Fruit fly (Drosophila melanogaster) whole organism, embryonic: Measurements from ENCODE around the gene LManV.

Experiments used
- Awh ChIP-seq: fragments of 200-800 bp; sonication (Bioruptor generic); IDR thresholded peaks from 2 replicates; pipeline ENCODE4, ENCODE4 v1.3.6; 2022; ENCODE audit warnings: missing biosample characterization, missing genetic modification characterization
- CG10274 ChIP-seq: fragments of 200-800 bp; sonication (Bioruptor generic); optimal IDR thresholded peaks from 3 replicates; lab custom pipeline; 2017; ENCODE audit warnings: missing biosample characterization, mild to moderate bottlenecking, missing genetic modification characterization
- CG13424 ChIP-seq: fragments of 200-800 bp; sonication (Bioruptor generic); optimal IDR thresholded peaks from 2 replicates; lab custom pipeline; 2019; ENCODE audit warnings: missing biosample characterization, mild to moderate bottlenecking, missing genetic modification characterization, moderate library complexity
- CG13894 ChIP-seq: fragments of 200-800 bp; sonication (Bioruptor generic); optimal IDR thresholded peaks from 3 replicates; lab custom pipeline; 2018; ENCODE audit warnings: missing biosample characterization, mild to moderate bottlenecking, missing genetic modification characterization, moderate library complexity
- CG14050 ChIP-seq: fragments of 200-800 bp; sonication (Bioruptor generic); IDR thresholded peaks from 3 replicates; pipeline ENCODE4 v1.3.6; 2022; ENCODE audit warnings: missing biosample characterization, missing genetic modification characterization
- CG14667 ChIP-seq: fragments of 200-800 bp; sonication (Bioruptor generic); IDR thresholded peaks from 2 replicates; pipeline ENCODE4 v1.3.6; 2022; ENCODE audit warnings: missing biosample characterization, missing genetic modification characterization
- CG14710 ChIP-seq: fragments of 200-800 bp; sonication (Bioruptor generic); optimal IDR thresholded peaks from 3 replicates; lab custom pipeline; 2019; ENCODE audit warnings: missing biosample characterization, mild to moderate bottlenecking, missing genetic modification characterization, moderate library complexity
- CG15514 ChIP-seq: fragments of 200-800 bp; sonication (Bioruptor generic); optimal IDR thresholded peaks from 3 replicates; lab custom pipeline; 2017; ENCODE audit warnings: missing biosample characterization, missing genetic modification characterization, mild to moderate bottlenecking, moderate library complexity, missing genetic modification reagents
- CG15601 ChIP-seq: fragments of 200-800 bp; sonication (Bioruptor generic); optimal IDR thresholded peaks from 3 replicates; lab custom pipeline; 2019; ENCODE audit warnings: missing biosample characterization, mild to moderate bottlenecking, missing genetic modification characterization, moderate library complexity
- CG1792 ChIP-seq: fragments of 200-800 bp; sonication (Bioruptor generic); optimal IDR thresholded peaks from 2 replicates; lab custom pipeline; 2016; ENCODE audit warnings: missing biosample characterization, missing genetic modification characterization
- CG3407 ChIP-seq: fragments of 200-800 bp; sonication (Bioruptor generic); optimal IDR thresholded peaks from 2 replicates; lab custom pipeline; 2018; ENCODE audit warnings: missing biosample characterization, mild to moderate bottlenecking, missing genetic modification characterization
- CG42726 ChIP-seq: fragments of 200-800 bp; sonication (Bioruptor generic); IDR thresholded peaks from 2 replicates; pipeline ENCODE4 v1.3.6; 2022; ENCODE audit warnings: missing biosample characterization, missing genetic modification characterization; ENCODE audit not compliant: partially characterized antibody
- CG4328 ChIP-seq: fragments of 200-800 bp; sonication (Bioruptor generic); optimal IDR thresholded peaks from 3 replicates; lab custom pipeline; 2017; ENCODE audit warnings: missing biosample characterization, missing genetic modification reagents, missing genetic modification characterization
- CG6654 ChIP-seq: fragments of 200-800 bp; sonication (Bioruptor generic); optimal IDR thresholded peaks from 2 replicates; lab custom pipeline; 2017; ENCODE audit warnings: missing biosample characterization, mild to moderate bottlenecking, missing genetic modification characterization
- CG6854 ChIP-seq: fragments of 200-800 bp; sonication (Bioruptor generic); optimal IDR thresholded peaks from 3 replicates; lab custom pipeline; 2017; ENCODE audit warnings: missing biosample characterization, mild to moderate bottlenecking, missing genetic modification characterization
- CG7271 ChIP-seq: fragments of 200-800 bp; sonication (Bioruptor generic); optimal IDR thresholded peaks from 2 replicates; lab custom pipeline; 2018; ENCODE audit warnings: missing biosample characterization, mild to moderate bottlenecking, missing genetic modification characterization, moderate library complexity
- CG7839 ChIP-seq: fragments of 200-800 bp; sonication (Bioruptor generic); optimal IDR thresholded peaks from 3 replicates; lab custom pipeline; 2018; ENCODE audit warnings: missing biosample characterization, mild to moderate bottlenecking, missing genetic modification characterization, moderate library complexity
- CG8290 ChIP-seq, 3 experiments: fragments of 200-800 bp; sonication (Bioruptor generic); optimal IDR thresholded peaks; 2 replicates each; lab custom pipeline; 2016 to 2019; ENCODE audit warnings: missing biosample characterization in 3 of 3, missing genetic modification characterization in 3 of 3, mild to moderate bottlenecking in 2 of 3, moderate library complexity in 1 of 3
- CG9215 ChIP-seq: fragments of 200-800 bp; sonication (Bioruptor generic); IDR thresholded peaks from 2 replicates; pipeline ENCODE4 v1.3.6; 2022; ENCODE audit warnings: missing biosample characterization, missing genetic modification characterization
- CTCF ChIP-seq: fragments of 200-800 bp; sonication (Bioruptor generic); optimal IDR thresholded peaks from 2 replicates; lab custom pipeline; 2017; ENCODE audit warnings: missing biosample characterization, mild to moderate bottlenecking, missing genetic modification characterization, moderate library complexity
- CoRest ChIP-seq: fragments of 200-800 bp; sonication (Bioruptor generic); optimal IDR thresholded peaks from 3 replicates; lab custom pipeline; 2018; ENCODE audit warnings: missing biosample characterization, mild to moderate bottlenecking, missing genetic modification characterization, moderate library complexity
- CrebB ChIP-seq: fragments of 200-800 bp; sonication (Bioruptor generic); optimal IDR thresholded peaks from 3 replicates; lab custom pipeline; 2018; ENCODE audit warnings: missing biosample characterization, mild to moderate bottlenecking, missing genetic modification characterization
- Dp ChIP-seq: fragments of 200-800 bp; sonication (Bioruptor generic); optimal IDR thresholded peaks from 2 replicates; lab custom pipeline; 2018; ENCODE audit warnings: missing biosample characterization, mild to moderate bottlenecking, missing genetic modification characterization, moderate library complexity
- Drgx ChIP-seq: fragments of 200-800 bp; sonication (Bioruptor generic); IDR thresholded peaks from 2 replicates; pipeline ENCODE4 v1.3.6; 2022; ENCODE audit warnings: missing biosample characterization, missing genetic modification characterization
- E2f2 ChIP-seq: fragments of 200-800 bp; sonication (Bioruptor generic); IDR thresholded peaks from 2 replicates; pipeline ENCODE4 v1.3.6; 2022; ENCODE audit warnings: missing biosample characterization, missing genetic modification characterization
- Ets65A ChIP-seq: fragments of 200-800 bp; sonication (Bioruptor generic); peaks from one replicate; lab custom pipeline; 2016; ENCODE audit warnings: missing biosample characterization, missing genetic modification characterization
- Hey ChIP-seq: fragments of 200-800 bp; sonication (Bioruptor generic); optimal IDR thresholded peaks from 3 replicates; lab custom pipeline; 2018; ENCODE audit warnings: missing biosample characterization, mild to moderate bottlenecking, missing genetic modification characterization
- Hmr ChIP-seq: fragments of 200-800 bp; sonication (Bioruptor generic); optimal IDR thresholded peaks from 3 replicates; lab custom pipeline; 2017; ENCODE audit warnings: mild to moderate bottlenecking, missing biosample characterization, missing genetic modification reagents, missing genetic modification characterization
- Neu2 ChIP-seq: fragments of 200-800 bp; sonication (Bioruptor generic); optimal IDR thresholded peaks from 3 replicates; lab custom pipeline; 2016; ENCODE audit warnings: missing biosample characterization, missing genetic modification characterization, borderline replicate concordance
- Oli ChIP-seq: fragments of 200-800 bp; sonication (Bioruptor generic); optimal IDR thresholded peaks from 2 replicates; lab custom pipeline; 2018; ENCODE audit warnings: missing biosample characterization, mild to moderate bottlenecking, missing genetic modification characterization, moderate library complexity
- Sin3A ChIP-seq: fragments of >200 bp; optimal IDR thresholded peaks from 2 replicates; lab custom pipeline; 2018
- Six4 ChIP-seq: fragments of 200-800 bp; sonication (Bioruptor generic); optimal IDR thresholded peaks from 2 replicates; lab custom pipeline; 2016; ENCODE audit warnings: missing biosample characterization, missing genetic modification characterization
- Sry-β ChIP-seq: fragments of 200-800 bp; sonication (Bioruptor generic); optimal IDR thresholded peaks from 2 replicates; lab custom pipeline; 2018; ENCODE audit warnings: missing biosample characterization, mild to moderate bottlenecking, missing genetic modification characterization, moderate library complexity
- Sry-δ ChIP-seq: fragments of 200-800 bp; sonication (Bioruptor generic); optimal IDR thresholded peaks from 2 replicates; lab custom pipeline; 2016; ENCODE audit warnings: missing biosample characterization, missing genetic modification characterization
- fd64A ChIP-seq: fragments of 200-800 bp; sonication (Bioruptor generic); optimal IDR thresholded peaks from 3 replicates; lab custom pipeline; 2018; ENCODE audit warnings: missing biosample characterization, mild to moderate bottlenecking, missing genetic modification characterization
- gce ChIP-seq: fragments of 200-800 bp; sonication (Bioruptor generic); IDR thresholded peaks from 3 replicates; pipeline ENCODE4 v1.3.6; 2022; ENCODE audit warnings: missing biosample characterization, missing genetic modification characterization
- gfzf ChIP-seq: fragments of 200-800 bp; sonication (Bioruptor generic); optimal IDR thresholded peaks from 2 replicates; lab custom pipeline; 2016; ENCODE audit warnings: missing biosample characterization, mild to moderate bottlenecking, missing genetic modification characterization, moderate library complexity
- gsb-n ChIP-seq: fragments of 200-800 bp; sonication (Bioruptor generic); optimal IDR thresholded peaks from 3 replicates; lab custom pipeline; 2018; ENCODE audit warnings: missing biosample characterization, mild to moderate bottlenecking, missing genetic modification characterization
- insv ChIP-seq, 2 experiments: fragments of 200-800 bp; sonication (Bioruptor generic); optimal IDR thresholded peaks; 3 replicates each; lab custom pipeline; 2016 to 2018; ENCODE audit warnings: missing biosample characterization in 2 of 2, missing genetic modification characterization in 2 of 2
- nom ChIP-seq: fragments of 200-800 bp; sonication (Bioruptor generic); optimal IDR thresholded peaks from 2 replicates; lab custom pipeline; 2017; ENCODE audit warnings: missing biosample characterization, missing genetic modification characterization, mild to moderate bottlenecking, moderate library complexity, missing genetic modification reagents
- pita ChIP-seq: fragments of 200-800 bp; sonication (Bioruptor generic); optimal IDR thresholded peaks from 2 replicates; lab custom pipeline; 2017; ENCODE audit warnings: missing biosample characterization, mild to moderate bottlenecking, missing genetic modification characterization
- pros ChIP-seq: fragments of 200-800 bp; sonication (Bioruptor generic); optimal IDR thresholded peaks from 3 replicates; lab custom pipeline; 2019; ENCODE audit warnings: missing biosample characterization, mild to moderate bottlenecking, missing genetic modification characterization, moderate library complexity
- pzg ChIP-seq: fragments of 200-800 bp; sonication (Bioruptor generic); optimal IDR thresholded peaks from 3 replicates; lab custom pipeline; 2018; ENCODE audit warnings: missing biosample characterization, mild to moderate bottlenecking, missing genetic modification characterization, moderate library complexity
- ssp ChIP-seq: fragments of 200-800 bp; sonication (Bioruptor generic); IDR thresholded peaks from 2 replicates; pipeline ENCODE4 v1.3.6; 2022; ENCODE audit warnings: missing biosample characterization, missing genetic modification characterization
- tio ChIP-seq: fragments of 200-800 bp; sonication (Bioruptor generic); optimal IDR thresholded peaks from 2 replicates; lab custom pipeline; 2017; ENCODE audit warnings: missing biosample characterization, missing genetic modification characterization, inconsistent platforms
- tna ChIP-seq: fragments of 200-800 bp; sonication (Bioruptor generic); IDR thresholded peaks from 2 replicates; pipeline ENCODE4 v1.3.6; 2022; ENCODE audit warnings: missing biosample characterization, missing genetic modification characterization; ENCODE audit not compliant: partially characterized antibody
- unpg ChIP-seq: fragments of 200-800 bp; sonication (Bioruptor generic); optimal IDR thresholded peaks from 3 replicates; lab custom pipeline; 2018; ENCODE audit warnings: missing biosample characterization, mild to moderate bottlenecking, missing genetic modification characterization, moderate library complexity
- wek ChIP-seq: fragments of 200-800 bp; sonication (Bioruptor generic); optimal IDR thresholded peaks from 3 replicates; lab custom pipeline; 2018; ENCODE audit warnings: missing biosample characterization, mild to moderate bottlenecking, missing genetic modification characterization, moderate library complexity

Gene LManV

dm6 chr2L:8746350-8746759 lies 29.7 kb downstream of the LManV start (continued):
- TF ChIP-seq fd64A (no peak), CG7839 (peak; percentile 75), Awh (GFP tag; lab: Robert Waterston, UW) (0 out of 2 replicates have a peak, but pooled peaks have one; percentile 25), CG1792 (GFP tag; lab: Kevin White, UChicago) (no peak), CG9215 (0 out of 2 replicates have a peak, but pooled peaks have one; percentile 6), tna (GFP tag; lab: Robert Waterston, UW) (no peak), CG10274 (GFP tag; lab: Kevin White, UChicago) (no peak), gce (no peak), Oli (peak; percentile 48), ssp (GFP tag; lab: Robert Waterston, UW) (0 out of 2 replicates have a peak, but pooled peaks have one; percentile 5), Drgx (GFP tag; lab: Robert Waterston, UW) (no peak), CG13424 (peak; percentile 62), nom (GFP tag; lab: Kevin White, UChicago) (no peak), Sry-β (GFP tag; lab: Kevin White, UChicago) (no peak)

DNA sequence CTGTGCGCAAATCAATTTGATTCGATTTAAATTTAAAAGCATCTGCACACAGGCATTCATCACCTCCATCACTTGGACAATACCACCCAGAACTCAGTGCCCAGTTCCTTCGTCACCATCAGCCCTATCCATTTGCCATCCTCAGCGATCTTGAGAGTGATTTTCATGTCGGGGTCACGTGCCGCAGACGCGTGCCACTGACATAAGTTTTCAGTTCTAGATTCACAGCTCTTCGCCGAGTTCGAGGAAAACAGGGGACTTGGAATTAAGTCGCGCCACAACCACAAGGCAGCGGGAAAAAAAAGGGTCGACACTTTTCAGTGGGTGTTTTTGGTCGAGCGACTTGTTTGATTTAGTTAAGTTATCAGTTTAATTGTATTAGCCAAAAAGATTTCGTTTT lies 33.0 kb downstream of the LManV start:
- no peak for TF ChIP-seq Neu2 (GFP tag; lab: Kevin White, UChicago)
- TF ChIP-seq pros (GFP tag; lab: Kevin White, UChicago) = peak; percentile 69
- peak; percentile 91 for TF ChIP-seq Hey
- no peak for TF ChIP-seq CG14667 (GFP tag; lab: Robert Waterston, UW)
- no peak for TF ChIP-seq gsb-n (tag; lab: Kevin White, UChicago)
- no peak for TF ChIP-seq CG7271

- TF ChIP-seq CoRest (peak; percentile 5), CG14050 (GFP tag; lab: Robert Waterston, UW) (no peak), Sry-δ (GFP tag; lab: Kevin White, UChicago) (no peak), CG4328 (GFP tag; lab: Kevin White, UChicago) (no peak), CG3407 (GFP tag; lab: Kevin White, UChicago) (no peak), E2f2 (0 out of 2 replicates have a peak, but pooled peaks have one; percentile 20), CG42726 (peak; percentile 39; the same call in 1 of the 2 replicates), Hmr (GFP tag; lab: Kevin White, UChicago) (peak; percentile 10), pzg (GFP tag; lab: Kevin White, UChicago) (peak; percentile 42), insv (GFP tag; optimal IDR thresholded peaks at IDR 0.05; lab: Kevin White, UChicago) (peak in 1 of 2 experiments; percentile 2), wek (GFP tag; lab: Kevin White, UChicago) (no peak), Six4 (no peak), CG13894 (tag; lab: Kevin White, UChicago) (peak; percentile 16), Sin3A (no peak), tio (no peak), CG15514 (GFP tag; lab: Kevin White, UChicago) (peak; percentile 18), Ets65A (GFP tag; lab: Kevin White, UChicago) (peak; percentile 31), CTCF (GFP tag; lab: Kevin White, UChicago) (peak; percentile 77), CG6854 (GFP tag; lab: Kevin White, UChicago) (no peak), unpg (GFP tag; lab: Kevin White, UChicago) (no peak), CrebB (tag; lab: Kevin White, UChicago) (no peak), CG15601 (tag; lab: Kevin White, UChicago) (peak; percentile 29), pita (peak; percentile 81), CG14710 (peak; percentile 44), CG8290 (GFP tag; optimal IDR thresholded peaks at IDR 0.05; lab: Kevin White, UChicago) (no peak), CG8290 (tag; optimal IDR thresholded peaks at IDR 0.05; lab: Kevin White, UChicago) (peak in 1 of 2 experiments; percentile 45), gfzf (peak; percentile 43), CG6654 (no peak), Dp (GFP tag; lab: Kevin White, UChicago) (peak; percentile 9)
These were observed 35.2 kb downstream of the LManV start for dm6 chr2L:8740757-8741278.
